4 fruit fly cellular contexts compared by ENCODE assay signal in the genomic region with DNA sequence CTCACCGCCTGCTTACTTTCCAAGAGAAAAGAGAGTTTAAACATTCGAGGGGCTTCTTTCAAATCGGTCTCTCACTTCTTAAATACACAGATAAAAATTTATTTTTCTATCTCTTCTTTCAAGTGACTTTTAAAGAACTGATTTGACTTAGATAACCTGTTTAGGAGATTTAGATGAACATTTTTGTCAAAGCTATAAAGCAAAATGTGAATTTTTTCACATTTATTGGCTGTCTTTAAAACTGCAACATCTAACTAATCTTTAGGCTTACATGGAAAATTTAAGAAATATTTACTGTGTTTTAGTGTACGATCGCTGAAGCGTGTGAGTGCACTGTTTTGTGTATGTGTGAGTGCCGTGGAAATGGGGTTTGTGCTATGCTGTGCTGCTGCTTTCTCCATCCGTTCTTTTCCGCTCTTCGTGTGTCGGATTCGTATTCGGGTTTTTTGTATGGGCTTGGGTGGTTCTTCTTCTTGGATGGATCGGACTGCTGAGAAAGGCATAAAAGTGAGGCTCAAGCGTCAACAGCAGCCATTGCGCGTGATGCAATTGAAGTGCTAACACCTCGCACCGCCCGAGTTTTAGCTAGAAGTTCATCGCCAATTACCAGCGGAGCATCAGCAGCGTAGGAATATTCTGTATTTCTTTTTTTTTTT.
TF ChIP-seq lines count a peak whose summit lies in the region.

No protein-coding gene starts in this region.

TF ChIP-seq in whole organism, embryonic, 481 proteins besides CTCF, POLR2A, EP300 and RAD21 (continued from another document and continues in another):
- TF ChIP-seq oc (tag; optimal IDR thresholded peaks at IDR 0.05; lab: Kevin White, UChicago) (peak; percentile 28), CG32532 (GFP tag; IDR thresholded peaks at IDR 0.05; lab: Robert Waterston, UW) (no peak), Asciz (GFP tag; optimal IDR thresholded peaks at IDR 0.05; lab: Kevin White, UChicago) (peak; percentile 13), CG11398 (GFP tag; optimal IDR thresholded peaks at IDR 0.05; lab: Kevin White, UChicago) (peak; percentile 59), CoRest (tag; optimal IDR thresholded peaks at IDR 0.05; lab: Kevin White, UChicago) (peak; percentile 70), CG11723 (GFP tag; optimal IDR thresholded peaks at IDR 0.05; lab: Kevin White, UChicago) (peak; percentile 52), crc (GFP tag; optimal IDR thresholded peaks at IDR 0.05; lab: Kevin White, UChicago) (no peak), ATbp (GFP tag; optimal IDR thresholded peaks at IDR 0.05; lab: Kevin White, UChicago) (peak; percentile 68), cad (GFP tag; optimal IDR thresholded peaks at IDR 0.05; lab: Kevin White, UChicago) (no peak), CG10209 (GFP tag; optimal IDR thresholded peaks at IDR 0.05; lab: Kevin White, UChicago) (peak; percentile 53), slbo (GFP tag; IDR thresholded peaks at IDR 0.05; lab: Robert Waterston, UW) (no peak), unc-4 (GFP tag; IDR thresholded peaks at IDR 0.05; lab: Robert Waterston, UW; ENCODE audit: partially characterized antibody) (no peak), crol (GFP tag; IDR thresholded peaks at IDR 0.05; lab: Robert Waterston, UW) (peak; percentile 6; the same call in 1 of the 2 replicates), CG10431 (GFP tag; optimal IDR thresholded peaks at IDR 0.05; lab: Kevin White, UChicago) (peak; percentile 40), fd96Cb (tag; optimal IDR thresholded peaks at IDR 0.05; lab: Kevin White, UChicago) (peak; percentile 79), sr (GFP tag; IDR thresholded peaks at IDR 0.05; lab: Robert Waterston, UW) (no peak), Sry-β (GFP tag; optimal IDR thresholded peaks at IDR 0.05; lab: Kevin White, UChicago) (peak; percentile 31), CG17359 (tag; optimal IDR thresholded peaks at IDR 0.05; lab: Kevin White, UChicago) (peak; percentile 54), CG9609 (GFP tag; optimal IDR thresholded peaks at IDR 0.05; lab: Kevin White, UChicago) (peak; percentile 39), Dip2 (GFP tag; IDR thresholded peaks at IDR 0.05; lab: Robert Waterston, UW) (no peak), Fer2 (tag; optimal IDR thresholded peaks at IDR 0.05; lab: Kevin White, UChicago) (no peak), CG7556 (GFP tag; optimal IDR thresholded peaks at IDR 0.05; lab: Kevin White, UChicago) (peak; percentile 67), CG13296 (GFP tag; optimal IDR thresholded peaks at IDR 0.05; lab: Kevin White, UChicago) (no peak), Abd-B (GFP tag; optimal IDR thresholded peaks at IDR 0.05; lab: Kevin White, UChicago) (peak; percentile 31), CG6765 (GFP tag; optimal IDR thresholded peaks at IDR 0.05; lab: Kevin White, UChicago) (no peak), pnt (GFP tag; optimal IDR thresholded peaks at IDR 0.05; lab: Kevin White, UChicago) (peak; percentile 48), CG6813 (GFP tag; optimal IDR thresholded peaks at IDR 0.05; lab: Kevin White, UChicago) (no peak), slp2 (GFP tag; optimal IDR thresholded peaks at IDR 0.05; lab: Kevin White, UChicago) (peak; percentile 25), Med (GFP tag; lab: Kevin White, UChicago) (peak; percentile 60), dmrt99B (tag; optimal IDR thresholded peaks at IDR 0.05; lab: Kevin White, UChicago) (peak; percentile 59), CG11504 (tag; optimal IDR thresholded peaks at IDR 0.05; lab: Kevin White, UChicago) (peak; percentile 61)

TF ChIP-seq in whole organism, prepupa, 60 proteins besides CTCF, POLR2A, EP300 and RAD21 (continued from another document and continues in another):
- TF ChIP-seq CG3919 (GFP tag; optimal IDR thresholded peaks at IDR 0.05; lab: Kevin White, UChicago) = peak; percentile 74
- TF ChIP-seq fd85E (GFP tag; optimal IDR thresholded peaks at IDR 0.05; lab: Kevin White, UChicago) = no peak
- peak; percentile 58 for TF ChIP-seq CG3032 (tag; optimal IDR thresholded peaks at IDR 0.05; lab: Kevin White, UChicago)
- TF ChIP-seq CG10669 (GFP tag; optimal IDR thresholded peaks at IDR 0.05; lab: Kevin White, UChicago) = peak; percentile 52
- TF ChIP-seq Eip78C (GFP tag; lab: Kevin White, UChicago) = peak; percentile 93
- TF ChIP-seq CG15336 (GFP tag; IDR thresholded peaks at IDR 0.05; lab: Robert Waterston, UW) = peak; percentile 76
- TF ChIP-seq CG11902 (GFP tag; optimal IDR thresholded peaks at IDR 0.05; lab: Kevin White, UChicago) = peak; percentile 48
- peak; percentile 84 for TF ChIP-seq OdsH (GFP tag; optimal IDR thresholded peaks at IDR 0.05; lab: Kevin White, UChicago)
- peak; percentile 88 for TF ChIP-seq Eip75B (GFP tag; optimal IDR thresholded peaks at IDR 0.05; lab: Kevin White, UChicago)
- peak; percentile 79 for TF ChIP-seq acj6 (GFP tag; optimal IDR thresholded peaks at IDR 0.05; lab: Kevin White, UChicago)
- no peak for TF ChIP-seq CG11294 (GFP tag; IDR thresholded peaks at IDR 0.05; lab: Robert Waterston, UW)
- peak; percentile 32 to 60 for TF ChIP-seq ss (GFP tag; optimal IDR thresholded peaks at IDR 0.05; lab: Kevin White, UChicago)
- TF ChIP-seq topi (GFP tag; optimal IDR thresholded peaks at IDR 0.05; lab: Kevin White, UChicago) = peak; percentile 89
- TF ChIP-seq achi (GFP tag; optimal IDR thresholded peaks at IDR 0.05; lab: Kevin White, UChicago) = peak; percentile 87
- TF ChIP-seq CG32006 (GFP tag; optimal IDR thresholded peaks at IDR 0.05; lab: Kevin White, UChicago) = peak; percentile 87
- TF ChIP-seq Met (GFP tag; optimal IDR thresholded peaks at IDR 0.05; lab: Kevin White, UChicago) = peak; percentile 92
- peak; percentile 69 for TF ChIP-seq CG11762 (GFP tag; optimal IDR thresholded peaks at IDR 0.05; lab: Kevin White, UChicago; ENCODE audit: insufficient read depth)
- TF ChIP-seq CG6792 (GFP tag; optimal IDR thresholded peaks at IDR 0.05; lab: Kevin White, UChicago) = peak; percentile 77
- TF ChIP-seq CG6808 (GFP tag; optimal IDR thresholded peaks at IDR 0.05; lab: Kevin White, UChicago) = peak; percentile 59
- peak; percentile 39 for TF ChIP-seq dac (GFP tag; optimal IDR thresholded peaks at IDR 0.05; lab: Kevin White, UChicago)
- TF ChIP-seq fd59A (GFP tag; optimal IDR thresholded peaks at IDR 0.05; lab: Kevin White, UChicago) = peak; percentile 24
- peak; percentile 20 for TF ChIP-seq Sox15 (GFP tag; optimal IDR thresholded peaks at IDR 0.05; lab: Kevin White, UChicago)
- TF ChIP-seq CG31627 (GFP tag; optimal IDR thresholded peaks at IDR 0.05; lab: Kevin White, UChicago) = peak; percentile 84
- TF ChIP-seq CG9139 (GFP tag; optimal IDR thresholded peaks at IDR 0.05; lab: Kevin White, UChicago) = no peak
- TF ChIP-seq CG1621 (tag; optimal IDR thresholded peaks at IDR 0.05; lab: Kevin White, UChicago) = peak; percentile 17
- TF ChIP-seq svp (GFP tag; lab: Kevin White, UChicago) = peak; percentile 90
- TF ChIP-seq CG6276 (GFP tag; optimal IDR thresholded peaks at IDR 0.05; lab: Kevin White, UChicago) = peak; percentile 73
- peak; percentile 76 for TF ChIP-seq CG4318 (GFP tag; optimal IDR thresholded peaks at IDR 0.05; lab: Kevin White, UChicago)
- TF ChIP-seq Gug (GFP tag; IDR thresholded peaks at IDR 0.05; lab: Robert Waterston, UW) = peak; percentile 18; the same call in 1 of the 2 replicates
- peak; percentile 19 for TF ChIP-seq Eip93F (GFP tag; optimal IDR thresholded peaks at IDR 0.05; lab: Kevin White, UChicago)
- TF ChIP-seq Hr38 (GFP tag; optimal IDR thresholded peaks at IDR 0.05; lab: Kevin White, UChicago) = no peak
- peak; percentile 52 for TF ChIP-seq CG8319 (GFP tag; optimal IDR thresholded peaks at IDR 0.05; lab: Kevin White, UChicago)

TF ChIP-seq in whole organism, pupa, 21 proteins besides CTCF, POLR2A, EP300 and RAD21 (continued from another document):
- peak; percentile 75 for TF ChIP-seq CG9948 (tag; optimal IDR thresholded peaks at IDR 0.05; lab: Kevin White, UChicago)

TF ChIP-seq in whole organism, wandering third instar larva, 38 proteins besides CTCF, POLR2A, EP300 and RAD21 (continued from another document):
- TF ChIP-seq Hnf4 (GFP tag; optimal IDR thresholded peaks at IDR 0.05; lab: Kevin White, UChicago) (peak; percentile 67), foxo (GFP tag; optimal IDR thresholded peaks at IDR 0.05; lab: Kevin White, UChicago) (peak in 1 of 2 experiments; percentile 77), pan (optimal IDR thresholded peaks at IDR 0.05; lab: Kevin White, UChicago) (no peak), Dif (GFP tag; optimal IDR thresholded peaks at IDR 0.05; lab: Kevin White, UChicago; ENCODE audit: partially characterized antibody) (no peak), psq (GFP tag; optimal IDR thresholded peaks at IDR 0.05; lab: Kevin White, UChicago) (peak; percentile 76), dl (GFP tag; optimal IDR thresholded peaks at IDR 0.05; lab: Kevin White, UChicago; ENCODE audit: insufficient read depth in 1 of 2, partially characterized antibody in 2 of 2) (no peak), tai (GFP tag; optimal IDR thresholded peaks at IDR 0.05; lab: Kevin White, UChicago) (peak; percentile 48), Abd-B (GFP tag; optimal IDR thresholded peaks at IDR 0.05; lab: Kevin White, UChicago) (no peak), Vsx2 (GFP tag; optimal IDR thresholded peaks at IDR 0.05; lab: Kevin White, UChicago; ENCODE audit: partially characterized antibody) (no peak), N (GFP tag; optimal IDR thresholded peaks at IDR 0.05; lab: Kevin White, UChicago) (no peak), CG32264 (GFP tag; optimal IDR thresholded peaks at IDR 0.05; lab: Kevin White, UChicago) (peak; percentile 55), Hr78 (GFP tag; optimal IDR thresholded peaks at IDR 0.05; lab: Kevin White, UChicago) (no peak), sv (GFP tag; optimal IDR thresholded peaks at IDR 0.05; lab: Kevin White, UChicago) (no peak), Myc (optimal IDR thresholded peaks at IDR 0.05; lab: Kevin White, UChicago) (no peak), CG9705 (GFP tag; optimal IDR thresholded peaks at IDR 0.05; lab: Kevin White, UChicago) (peak; percentile 63), rgr (GFP tag; optimal IDR thresholded peaks at IDR 0.05; lab: Kevin White, UChicago) (peak; percentile 77), dmrt93B (GFP tag; optimal IDR thresholded peaks at IDR 0.05; lab: Kevin White, UChicago) (peak; percentile 58), lola (GFP tag; optimal IDR thresholded peaks at IDR 0.05; lab: Kevin White, UChicago) (no peak)
